Worm (Caenorhabditis elegans) whole organism, L3 larva: ENCODE measurements around the gene nhr-222.
A peak's percentile ranks its signal among the peaks of the same experiment; 100 is the strongest.

Experiments
- aly-2 ChIP-seq: fragments of 150-350 bp; optimal IDR thresholded peaks from 2 replicates; lab custom pipeline; 2014; ENCODE audit warnings: missing biosample characterization, missing genetic modification characterization
- elt-2 ChIP-seq: sonication (generic microtip); optimal IDR thresholded peaks from 2 replicates; lab custom pipeline; 2016; ENCODE audit warnings: missing genetic modification reagents, mild to moderate bottlenecking, missing genetic modification characterization, missing compliant biosample characterization
- lin-15B ChIP-seq: fragments of 150-350 bp; optimal IDR thresholded peaks from 2 replicates; lab custom pipeline; 2014; ENCODE audit warnings: missing biosample characterization, missing genetic modification characterization
- lin-39 ChIP-seq: fragments of 150-350 bp; optimal IDR thresholded peaks from 2 replicates; lab custom pipeline; 2018; ENCODE audit warnings: missing biosample characterization, missing genetic modification reagents, missing genetic modification characterization
- snpc-4 ChIP-seq: fragments of 150-350 bp; optimal IDR thresholded peaks from 2 replicates; lab custom pipeline; 2014; ENCODE audit warnings: missing biosample characterization, missing genetic modification characterization
- unc-62 ChIP-seq: fragments of 150-350 bp; sonication (generic microtip); optimal IDR thresholded peaks from 4 replicates; lab custom pipeline; 2014; ENCODE audit warnings: missing biosample characterization, missing genetic modification reagents, missing genetic modification characterization
- ztf-4 ChIP-seq: fragments of 150-350 bp; optimal IDR thresholded peaks from 2 replicates; lab custom pipeline; 2014; ENCODE audit warnings: missing biosample characterization, missing genetic modification characterization

ce11 chrV:3585011-3585410 is 41.8 kb upstream of the nhr-222 start:
- no peak for TF ChIP-seq ztf-4
- no peak for TF ChIP-seq elt-2 (tag; lab: Kevin White, UChicago)
- no peak for TF ChIP-seq unc-62 (GFP tag; lab: Kevin White, UChicago)
- no peak for TF ChIP-seq lin-15B (tag; lab: Kevin White, UChicago)
- peak; percentile 49 for TF ChIP-seq aly-2 (tag; lab: Kevin White, UChicago)
- no peak for TF ChIP-seq snpc-4 (tag; lab: Kevin White, UChicago)
- TF ChIP-seq lin-39 (tag; lab: Kevin White, UChicago) = no peak
